Fruit fly (Drosophila melanogaster) whole organism, adult: ENCODE measurements around the gene CAH4.

ENCODE experiments used
- CG11617 ChIP-seq: fragments of 200-800 bp; sonication (Bioruptor generic); optimal IDR thresholded peaks from 2 replicates; lab custom pipeline; 2017; ENCODE audit warnings: mild to moderate bottlenecking, missing biosample characterization, missing genetic modification reagents, missing genetic modification characterization
- CG12768 ChIP-seq: fragments of 200-800 bp; sonication (Bioruptor generic); optimal IDR thresholded peaks from 2 replicates; lab custom pipeline; 2017; ENCODE audit warnings: missing biosample characterization, missing genetic modification characterization, mild to moderate bottlenecking, moderate library complexity, missing genetic modification reagents
- CG14711 ChIP-seq: fragments of 200-800 bp; sonication (Bioruptor generic); optimal IDR thresholded peaks from 2 replicates; lab custom pipeline; 2018; ENCODE audit warnings: missing biosample characterization, mild to moderate bottlenecking, missing genetic modification characterization, moderate library complexity
- CG1620 ChIP-seq: fragments of 200-800 bp; sonication (Bioruptor generic); optimal IDR thresholded peaks from 2 replicates; lab custom pipeline; 2016; ENCODE audit warnings: missing biosample characterization, missing genetic modification characterization
- CG33017 ChIP-seq: fragments of 200-800 bp; sonication (Bioruptor generic); optimal IDR thresholded peaks from 2 replicates; lab custom pipeline; 2018; ENCODE audit warnings: missing biosample characterization, mild to moderate bottlenecking, missing genetic modification characterization, moderate library complexity
- CG5204 ChIP-seq: fragments of 200-800 bp; sonication (Bioruptor generic); optimal IDR thresholded peaks from 2 replicates; lab custom pipeline; 2016; ENCODE audit warnings: missing biosample characterization, missing genetic modification characterization
- CG7045 ChIP-seq: fragments of 200-800 bp; sonication (Bioruptor generic); optimal IDR thresholded peaks from 2 replicates; lab custom pipeline; 2017; ENCODE audit warnings: missing biosample characterization, mild to moderate bottlenecking, missing genetic modification characterization
- CG7101 ChIP-seq: fragments of 200-800 bp; sonication (Bioruptor generic); optimal IDR thresholded peaks from 2 replicates; lab custom pipeline; 2018; ENCODE audit warnings: missing biosample characterization, mild to moderate bottlenecking, missing genetic modification characterization, moderate library complexity
- Clk ChIP-seq: fragments of 200-800 bp; sonication (Bioruptor generic); optimal IDR thresholded peaks from 2 replicates; lab custom pipeline; 2017; ENCODE audit warnings: missing biosample characterization, missing genetic modification characterization
- Crg-1 ChIP-seq: fragments of 200-800 bp; sonication (Bioruptor generic); optimal IDR thresholded peaks from 2 replicates; lab custom pipeline; 2016; ENCODE audit warnings: missing biosample characterization, missing genetic modification characterization
- Hr96 ChIP-seq: fragments of 200-800 bp; sonication (Bioruptor generic); optimal IDR thresholded peaks from 2 replicates; lab custom pipeline; 2016; ENCODE audit warnings: missing biosample characterization, missing genetic modification characterization
- Mnt ChIP-seq: fragments of 200-800 bp; sonication (Bioruptor generic); optimal IDR thresholded peaks from 2 replicates; lab custom pipeline; 2016; ENCODE audit warnings: missing biosample characterization, mild to moderate bottlenecking, missing genetic modification characterization
- bab1 ChIP-seq: fragments of 200-800 bp; sonication (Bioruptor generic); optimal IDR thresholded peaks from 3 replicates; lab custom pipeline; 2019; ENCODE audit warnings: missing biosample characterization, mild to moderate bottlenecking, missing genetic modification characterization, moderate library complexity
- cic ChIP-seq: fragments of 200-800 bp; sonication (Bioruptor generic); optimal IDR thresholded peaks from 2 replicates; lab custom pipeline; 2017; ENCODE audit warnings: missing biosample characterization, mild to moderate bottlenecking, missing genetic modification characterization, moderate library complexity
- cnc ChIP-seq, 2 experiments: fragments of >200 bp; optimal IDR thresholded peaks; 2 replicates each; lab custom pipeline; 2017
- kay ChIP-seq: fragments of 200-800 bp; sonication (Bioruptor generic); peaks from one replicate; lab custom pipeline; 2016; ENCODE audit warnings: missing biosample characterization, missing genetic modification characterization, borderline replicate concordance
- ovo ChIP-seq: fragments of 200-800 bp; sonication (Bioruptor generic); optimal IDR thresholded peaks from 2 replicates; lab custom pipeline; 2016; ENCODE audit warnings: missing biosample characterization, missing genetic modification characterization
- pad ChIP-seq: fragments of 200-800 bp; sonication (Bioruptor generic); optimal IDR thresholded peaks from 3 replicates; lab custom pipeline; 2017; ENCODE audit warnings: missing biosample characterization, missing genetic modification characterization, mild to moderate bottlenecking, moderate library complexity, missing genetic modification reagents
- tj ChIP-seq: fragments of 200-800 bp; sonication (Bioruptor generic); optimal IDR thresholded peaks from 3 replicates; lab custom pipeline; 2017; ENCODE audit warnings: missing biosample characterization, mild to moderate bottlenecking, missing genetic modification characterization, moderate library complexity
- toe ChIP-seq: fragments of 200-800 bp; sonication (Bioruptor generic); optimal IDR thresholded peaks from 2 replicates; lab custom pipeline; 2016; ENCODE audit warnings: missing biosample characterization, missing genetic modification characterization

Gene CAH4

dm6 chr3R:24812987-24813636 lies 44.2 kb downstream of the CAH4 start:
- TF ChIP-seq CG11617 (GFP tag; lab: Kevin White, UChicago) (no peak), tj (GFP tag; lab: Kevin White, UChicago) (peak; percentile 24)

DNA sequence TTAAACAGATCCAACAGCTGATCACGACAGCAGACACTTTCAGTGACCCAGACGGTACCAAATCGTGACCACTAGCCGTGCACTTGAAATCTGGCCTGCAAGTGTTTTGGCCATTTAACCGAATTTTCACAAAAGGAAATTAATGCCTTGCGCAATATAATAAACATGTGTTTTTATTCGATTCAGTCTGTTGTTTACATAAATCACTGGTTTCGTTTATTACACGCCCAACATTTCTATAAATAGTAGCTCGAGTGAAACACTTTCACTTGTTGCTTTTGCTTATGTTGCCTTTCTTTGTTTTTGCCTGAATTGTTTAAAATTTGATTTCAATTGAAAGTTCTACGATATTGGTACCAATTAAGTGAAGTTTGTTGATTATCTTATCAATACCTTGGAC lies 45.0 kb downstream of the CAH4 start:
- no peak for TF ChIP-seq CG1620 (GFP tag; lab: Kevin White, UChicago)
- TF ChIP-seq Mnt (GFP tag; lab: Kevin White, UChicago), result no peak
- no peak for TF ChIP-seq cnc (optimal IDR thresholded peaks at IDR 0.05; lab: Kevin White, UChicago)
- TF ChIP-seq Crg-1 (GFP tag; lab: Kevin White, UChicago), result no peak
- no peak for TF ChIP-seq pad (GFP tag; lab: Kevin White, UChicago)
- no peak for TF ChIP-seq CG7045 (GFP tag; lab: Kevin White, UChicago)
- no peak for TF ChIP-seq cic
- no peak for TF ChIP-seq kay (GFP tag; lab: Kevin White, UChicago)
- no peak for TF ChIP-seq CG14711
- TF ChIP-seq toe, result no peak
- TF ChIP-seq ovo (GFP tag; lab: Kevin White, UChicago), result no peak
- TF ChIP-seq CG12768 (GFP tag; lab: Kevin White, UChicago), result no peak

DNA sequence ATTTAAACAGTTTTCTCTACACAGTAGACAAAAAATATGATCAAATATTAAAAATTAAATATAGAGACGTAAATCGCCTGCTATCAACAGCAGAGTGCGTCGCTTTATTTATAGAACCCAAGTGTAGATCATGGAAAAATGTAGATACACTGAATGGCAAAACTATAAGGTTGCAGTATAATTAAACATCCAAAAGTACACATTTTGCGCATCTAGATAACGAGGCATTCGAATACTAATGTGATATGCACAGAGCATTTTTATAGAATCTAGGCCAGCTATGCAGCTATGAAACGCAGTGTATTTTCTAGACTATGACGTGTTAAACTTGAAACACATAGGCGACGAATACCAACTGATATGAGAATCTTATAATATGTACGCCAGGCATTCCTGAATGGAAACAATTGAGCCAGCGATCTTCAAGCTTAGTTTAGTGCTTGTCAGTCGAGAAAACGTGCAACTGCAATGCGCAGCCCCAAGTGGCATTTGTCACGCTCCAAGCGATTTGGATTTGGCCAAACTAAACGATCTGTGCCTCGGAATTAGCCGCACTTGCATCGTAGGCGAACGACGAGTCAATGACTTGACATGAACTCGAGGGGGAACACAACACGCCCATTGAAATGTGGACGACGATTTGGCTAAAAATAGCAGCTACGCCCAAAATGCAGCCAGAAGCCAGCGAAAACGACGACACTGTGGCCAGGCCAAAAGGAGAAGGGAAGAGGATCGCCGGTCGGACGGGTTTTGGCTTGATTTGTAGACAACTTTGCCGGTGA lies 46.3 kb downstream of the CAH4 start:
- TF ChIP-seq Crg-1 (GFP tag; lab: Kevin White, UChicago), result peak; percentile 78
- peak; percentile 56 for TF ChIP-seq cic
- TF ChIP-seq toe, result peak; percentile 48
- peak; percentile 76 for TF ChIP-seq CG11617 (GFP tag; lab: Kevin White, UChicago)
- TF ChIP-seq Mnt (GFP tag; lab: Kevin White, UChicago), result peak; percentile 64
- TF ChIP-seq bab1, result peak; percentile 79
- TF ChIP-seq Clk (GFP tag; lab: Kevin White, UChicago), result peak; percentile 67
- TF ChIP-seq kay (GFP tag; lab: Kevin White, UChicago), result peak; percentile 94
- peak; percentile 95 for TF ChIP-seq CG12768 (GFP tag; lab: Kevin White, UChicago)
- peak; percentile 97 for TF ChIP-seq CG33017
- peak; percentile 9 for TF ChIP-seq CG1620 (GFP tag; lab: Kevin White, UChicago)
- peak; percentile 81 for TF ChIP-seq CG5204
- no peak for TF ChIP-seq cnc (optimal IDR thresholded peaks at IDR 0.05; lab: Kevin White, UChicago)
- TF ChIP-seq CG7101 (tag; lab: Kevin White, UChicago), result peak; percentile 96
- TF ChIP-seq Hr96 (GFP tag; lab: Kevin White, UChicago), result peak; percentile 80
- TF ChIP-seq CG7045 (GFP tag; lab: Kevin White, UChicago), result peak; percentile 91
- no peak for TF ChIP-seq ovo (GFP tag; lab: Kevin White, UChicago)
- TF ChIP-seq tj (GFP tag; lab: Kevin White, UChicago), result peak; percentile 23
- peak; percentile 88 for TF ChIP-seq CG14711
- TF ChIP-seq pad (GFP tag; lab: Kevin White, UChicago), result peak; percentile 70

DNA sequence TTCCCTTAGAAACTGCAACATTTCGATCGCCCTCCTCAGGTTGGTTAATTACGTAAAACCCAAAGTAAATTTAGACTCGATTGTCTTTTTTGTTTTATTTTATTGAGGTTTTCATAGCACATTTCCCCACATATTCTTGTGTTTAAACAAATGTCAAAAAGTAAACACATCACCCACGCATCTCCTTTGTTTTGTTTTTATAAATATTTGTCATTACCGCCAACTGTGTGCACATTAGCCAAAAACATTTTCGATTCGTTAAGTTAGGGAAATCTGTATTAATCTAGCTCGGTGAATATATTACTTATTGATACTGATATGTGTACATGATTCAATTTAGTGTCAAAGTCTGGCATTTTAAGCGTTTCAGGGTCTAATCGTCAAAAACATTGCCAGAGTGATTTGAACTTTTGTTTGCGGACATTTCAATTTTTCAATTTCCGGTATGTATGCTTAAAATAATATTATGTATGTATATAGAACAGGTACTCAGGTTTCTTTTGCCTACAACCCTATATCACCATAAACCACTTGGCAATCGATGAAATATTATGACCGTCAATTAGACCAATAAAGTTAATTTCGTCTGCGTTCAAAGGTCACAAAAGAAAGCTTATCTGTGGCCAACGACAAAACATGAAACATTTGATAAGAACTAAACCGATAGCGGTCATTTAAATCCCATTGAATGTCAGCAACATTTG lies 47.6 kb downstream of the CAH4 start:
- TF ChIP-seq ovo (GFP tag; lab: Kevin White, UChicago) (no peak), kay (GFP tag; lab: Kevin White, UChicago) (peak; percentile 81), CG33017 (peak; percentile 5), CG11617 (GFP tag; lab: Kevin White, UChicago) (no peak), CG7101 (tag; lab: Kevin White, UChicago) (no peak)

DNA sequence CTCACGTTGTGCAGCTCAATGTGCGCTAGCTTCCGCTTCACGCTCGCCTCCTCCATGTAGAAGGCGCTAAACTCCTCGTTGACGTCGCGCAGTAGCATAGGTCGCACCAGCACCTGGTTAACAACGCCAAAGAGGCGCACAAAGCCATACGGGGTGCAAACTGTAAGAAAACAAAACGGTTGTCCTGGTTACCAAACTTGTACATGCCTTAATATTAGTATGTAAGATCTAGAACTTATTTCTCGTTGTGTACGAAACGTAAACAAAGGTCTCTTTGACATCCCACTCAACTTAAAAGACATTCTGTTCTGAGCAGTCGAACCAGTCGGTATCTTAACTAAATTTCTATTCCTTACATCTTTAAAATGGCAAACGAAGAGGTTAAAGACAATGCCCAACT lies 50.0 kb downstream of the CAH4 start, which contains the start of gene CG6980:
Gene CG6980 (plus strand): TSS at position 301 of the 400 bp plus-strand sequence.
- no peak for TF ChIP-seq cic
- no peak for TF ChIP-seq cnc (optimal IDR thresholded peaks at IDR 0.05; lab: Kevin White, UChicago)
- no peak for TF ChIP-seq CG7045 (GFP tag; lab: Kevin White, UChicago)
- no peak for TF ChIP-seq Mnt (GFP tag; lab: Kevin White, UChicago)
